Worm (Caenorhabditis elegans): ENCODE data around the gene secs-1.

DNA sequence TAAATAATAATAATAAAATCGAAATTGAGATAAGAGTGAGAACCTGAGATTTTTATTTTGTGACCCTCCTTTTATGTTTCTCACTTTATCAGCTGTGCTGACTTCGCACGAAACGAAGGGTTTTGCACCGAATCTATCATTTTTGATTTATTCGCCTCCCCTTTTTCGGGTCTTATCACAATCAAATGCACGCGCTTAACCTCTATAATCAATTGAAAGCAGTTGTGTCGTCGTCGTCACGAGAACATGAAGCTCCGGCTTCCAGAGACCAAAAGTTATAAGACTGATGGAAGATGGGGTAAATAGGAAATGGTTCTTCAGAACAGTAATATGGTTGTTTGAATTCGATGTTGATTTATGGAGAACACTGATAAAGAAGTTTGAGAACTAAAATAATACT lies 3.1 kb downstream of the secs-1 start, which contains the start of gene D1054.18:
- TF ChIP-seq flt-1 (GFP tag; IDR thresholded peaks at IDR 0.05) (no peak), klf-2 (GFP tag; conservative IDR thresholded peaks at IDR 0.05) (no peak), cog-1 (tag; optimal IDR thresholded peaks at IDR 0.05) (no peak), ztf-23 (GFP tag; IDR thresholded peaks at IDR 0.05) (no peak), T22C8.4 (GFP tag; IDR thresholded peaks at IDR 0.05) (no peak)

Data from whole organism, midembryonic.